Worm (Caenorhabditis elegans): ENCODE measurements around the gene ttn-1.
A peak's percentile ranks its signal among the peaks of the same experiment; 100 is the strongest.

DNA sequence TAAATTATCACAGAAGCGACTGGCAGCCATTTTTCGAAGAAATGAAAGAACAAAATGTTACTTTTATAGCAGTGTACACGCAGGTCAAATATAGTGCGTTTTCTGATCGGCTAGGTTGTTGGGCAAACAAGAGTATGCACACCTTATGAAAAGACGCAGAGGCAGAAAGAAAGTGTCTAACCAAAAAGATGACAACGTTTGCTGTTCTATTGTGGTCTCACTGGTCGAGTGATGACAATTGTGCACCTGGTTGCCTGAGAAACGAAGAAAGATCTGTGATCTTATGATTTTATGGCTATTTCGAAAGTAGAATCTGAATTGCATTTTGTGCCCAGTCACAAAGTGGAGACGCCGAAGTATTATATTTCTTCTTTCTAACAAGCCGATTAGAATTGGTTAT lies 91.9 kb downstream of the ttn-1 start, which contains the start of gene F17A9.4:
- TF ChIP-seq elt-3 (tag; optimal IDR thresholded peaks at IDR 0.05) (peak in 1 of 3 experiments; percentile 26), nhr-76 (tag; optimal IDR thresholded peaks at IDR 0.05) (no peak), ama-1 (optimal IDR thresholded peaks at IDR 0.05) (no peak), ceh-82 (tag; optimal IDR thresholded peaks at IDR 0.05) (no peak), aly-2 (tag; optimal IDR thresholded peaks at IDR 0.05) (no peak), nhr-237 (tag; optimal IDR thresholded peaks at IDR 0.05) (no peak), ZK546.5 (tag; optimal IDR thresholded peaks at IDR 0.05) (no peak), elt-1 (tag; optimal IDR thresholded peaks at IDR 0.05) (no peak), lin-15B (tag; optimal IDR thresholded peaks at IDR 0.05) (no peak)

Measured in whole organism, L3 larva.